Worm (Caenorhabditis elegans): ENCODE results near the gene F27C8.2.

- no peak for TF ChIP-seq nfya-1 (tag; optimal IDR thresholded peaks at IDR 0.05)
- TF ChIP-seq ceh-6 (GFP tag; optimal IDR thresholded peaks at IDR 0.05) = no peak
- no peak for TF ChIP-seq ama-1 (optimal IDR thresholded peaks at IDR 0.05)
- no peak for TF ChIP-seq lim-6 (tag; optimal IDR thresholded peaks at IDR 0.05)
- TF ChIP-seq sox-4 (tag; optimal IDR thresholded peaks at IDR 0.05) = no peak
- TF ChIP-seq madf-2 (tag; optimal IDR thresholded peaks at IDR 0.05) = no peak
- TF ChIP-seq ceh-22 (tag; optimal IDR thresholded peaks at IDR 0.05) = no peak
- no peak for TF ChIP-seq unc-3 (GFP tag; conservative IDR thresholded peaks at IDR 0.05)
- no peak for TF ChIP-seq unc-3 (tag; optimal IDR thresholded peaks at IDR 0.05)
- no peak for TF ChIP-seq nhr-11 (tag; optimal IDR thresholded peaks at IDR 0.05)
- TF ChIP-seq eyg-1 (tag; optimal IDR thresholded peaks at IDR 0.05) = no peak
- TF ChIP-seq ahr-1 (tag; optimal IDR thresholded peaks at IDR 0.05) = no peak
- no peak for TF ChIP-seq rnt-1 (tag; optimal IDR thresholded peaks at IDR 0.05)
- no peak for TF ChIP-seq unc-55 (GFP tag; optimal IDR thresholded peaks at IDR 0.05)
Measured at ce11 chrIV:9631579-9631978, 35.4 kb downstream of the F27C8.2 start.

All from whole organism, late embryonic.